Worm (Caenorhabditis elegans): Measurements from ENCODE around the gene sre-2.

sre-2 gene

DNA sequence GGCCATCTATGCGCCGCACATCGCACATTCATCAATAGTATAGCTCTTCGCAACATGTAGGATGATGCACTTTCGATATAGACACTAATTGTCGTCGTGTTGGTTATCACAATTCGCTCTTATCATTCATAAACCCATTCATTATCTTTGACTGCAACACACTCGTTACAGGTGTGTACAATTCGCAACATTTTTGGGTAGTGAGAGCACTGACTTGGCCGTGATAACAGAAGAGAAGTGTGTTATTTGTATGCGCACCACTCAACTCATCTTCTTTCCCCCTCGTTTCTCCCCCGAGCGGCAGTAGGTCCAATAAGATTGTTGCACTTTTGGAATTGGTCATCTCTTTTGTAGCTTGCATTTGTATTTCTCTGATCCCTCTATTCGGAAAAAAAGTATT is 25.3 kb upstream of the sre-2 start:
- peak; percentile 17 for TF ChIP-seq nhr-85 (tag)
- TF ChIP-seq fkh-8 (tag; optimal IDR thresholded peaks at IDR 0.05), result no peak
- peak; percentile 68 for TF ChIP-seq elt-2 (tag; optimal IDR thresholded peaks at IDR 0.05)
- TF ChIP-seq nhr-20 (tag; optimal IDR thresholded peaks at IDR 0.05), result no peak
- no peak for TF ChIP-seq efl-3 (GFP tag; optimal IDR thresholded peaks at IDR 0.05)
- TF ChIP-seq pqm-1 (tag; optimal IDR thresholded peaks at IDR 0.05), result peak; percentile 31
- no peak for TF ChIP-seq ets-5 (GFP tag; IDR thresholded peaks at IDR 0.05)
- TF ChIP-seq sptf-1 (tag; optimal IDR thresholded peaks at IDR 0.05), result no peak
- no peak for TF ChIP-seq lir-3 (tag; optimal IDR thresholded peaks at IDR 0.05; ENCODE audit: poor library complexity)
- TF ChIP-seq F16B12.6 (tag; optimal IDR thresholded peaks at IDR 0.05), result no peak
- TF ChIP-seq nhr-11 (tag; optimal IDR thresholded peaks at IDR 0.05), result no peak
- no peak for TF ChIP-seq vab-15 (tag; optimal IDR thresholded peaks at IDR 0.05)
- TF ChIP-seq rnt-1 (tag; optimal IDR thresholded peaks at IDR 0.05), result no peak
- TF ChIP-seq ceh-82 (tag; optimal IDR thresholded peaks at IDR 0.05), result no peak
- TF ChIP-seq lsy-2 (tag; optimal IDR thresholded peaks at IDR 0.05), result peak in 1 of 2 experiments; percentile 4
- TF ChIP-seq lin-39 (tag; optimal IDR thresholded peaks at IDR 0.05), result no peak
- TF ChIP-seq mab-9 (GFP tag; IDR thresholded peaks at IDR 0.05), result no peak
- no peak for TF ChIP-seq fos-1 (tag; optimal IDR thresholded peaks at IDR 0.05)
- TF ChIP-seq mep-1 (tag; optimal IDR thresholded peaks at IDR 0.05), result no peak
- TF ChIP-seq efl-1 (optimal IDR thresholded peaks at IDR 0.05), result no peak
- no peak for TF ChIP-seq efl-1 (GFP tag; optimal IDR thresholded peaks at IDR 0.05 in 1 of 2)
- TF ChIP-seq mef-2 (tag; optimal IDR thresholded peaks at IDR 0.05), result no peak
- peak in 1 of 2 experiments; percentile 36 for TF ChIP-seq lin-35 (GFP tag; optimal IDR thresholded peaks at IDR 0.05)
- no peak for TF ChIP-seq elt-3 (tag; optimal IDR thresholded peaks at IDR 0.05)
- TF ChIP-seq snpc-4 (tag; optimal IDR thresholded peaks at IDR 0.05), result no peak
- TF ChIP-seq nhr-76 (tag; optimal IDR thresholded peaks at IDR 0.05), result no peak
- no peak for TF ChIP-seq nhr-84 (tag; optimal IDR thresholded peaks at IDR 0.05)
- TF ChIP-seq egl-27 (tag; optimal IDR thresholded peaks at IDR 0.05), result no peak
- TF ChIP-seq C16A3.4 (tag; optimal IDR thresholded peaks at IDR 0.05), result no peak
- no peak for TF ChIP-seq zip-4 (GFP tag; optimal IDR thresholded peaks at IDR 0.05)
- no peak for TF ChIP-seq dsc-1 (tag; optimal IDR thresholded peaks at IDR 0.05)
- TF ChIP-seq lin-13 (GFP tag; optimal IDR thresholded peaks at IDR 0.05), result no peak
- TF ChIP-seq nhr-28 (tag; optimal IDR thresholded peaks at IDR 0.05), result no peak
- no peak for TF ChIP-seq ceh-90 (tag; optimal IDR thresholded peaks at IDR 0.05)
- no peak for TF ChIP-seq ceh-8 (GFP tag; optimal IDR thresholded peaks at IDR 0.05)
- TF ChIP-seq ztf-4 (tag; optimal IDR thresholded peaks at IDR 0.05), result no peak
- no peak for TF ChIP-seq ceh-63 (GFP tag; optimal IDR thresholded peaks at IDR 0.05)
- TF ChIP-seq lin-14 (GFP tag; optimal IDR thresholded peaks at IDR 0.05), result peak; percentile 7

DNA sequence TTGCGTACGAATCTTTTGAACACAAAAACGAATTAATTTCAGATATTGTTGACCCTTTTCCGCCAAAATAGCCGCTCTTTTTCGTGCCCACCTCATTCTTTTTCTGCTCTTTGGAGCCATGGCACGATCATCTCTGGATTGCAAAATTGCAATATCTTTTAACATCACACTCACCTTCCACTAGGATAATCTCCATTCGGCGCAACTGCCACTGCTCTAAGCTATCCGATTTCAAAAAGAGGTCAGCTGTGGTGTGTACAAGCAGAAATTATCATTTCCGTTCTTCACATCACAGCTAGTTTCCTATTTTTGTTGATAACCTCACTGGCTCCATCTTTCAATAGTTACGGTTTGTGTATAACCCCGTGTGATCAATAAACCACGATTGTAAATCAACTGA is 24.7 kb upstream of the sre-2 start:
- no peak for TF ChIP-seq mab-9 (GFP tag; IDR thresholded peaks at IDR 0.05)
- peak; percentile 19 for TF ChIP-seq rnt-1 (tag; optimal IDR thresholded peaks at IDR 0.05)

DNA sequence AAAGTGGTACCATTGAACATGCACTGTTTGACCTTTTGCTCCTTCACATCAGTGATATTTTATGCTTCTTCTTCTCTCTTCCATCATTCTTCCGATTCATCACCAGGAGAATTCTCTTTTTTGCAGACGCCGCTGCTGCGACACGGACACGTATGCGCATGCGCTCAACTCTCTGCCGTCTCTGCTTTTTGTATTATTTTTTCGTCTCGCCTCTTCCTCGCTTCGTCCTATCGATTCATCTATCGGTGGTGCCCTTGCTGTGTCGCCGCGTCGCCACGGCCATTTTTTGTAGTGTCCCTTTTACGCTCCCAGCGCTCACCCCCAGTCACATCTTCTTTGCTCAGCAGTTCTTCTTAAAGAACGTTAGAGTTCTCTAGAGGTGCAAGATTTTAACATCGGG is 24.2 kb upstream of the sre-2 start:
- no peak for TF ChIP-seq C16A3.4 (tag; optimal IDR thresholded peaks at IDR 0.05)
- no peak for TF ChIP-seq isw-1 (GFP tag; IDR thresholded peaks at IDR 0.05)
- peak; percentile 34 for TF ChIP-seq skn-1 (tag; optimal IDR thresholded peaks at IDR 0.05)
- no peak for TF ChIP-seq zip-4 (GFP tag; optimal IDR thresholded peaks at IDR 0.05)
- peak; percentile 57 for TF ChIP-seq mep-1 (tag; optimal IDR thresholded peaks at IDR 0.05)
- TF ChIP-seq unc-130 (tag; optimal IDR thresholded peaks at IDR 0.05), result no peak
- no peak for TF ChIP-seq unc-98 (GFP tag; IDR thresholded peaks at IDR 0.05)
- peak; percentile 40 to 41 for TF ChIP-seq lin-35 (GFP tag; optimal IDR thresholded peaks at IDR 0.05)
- no peak for TF ChIP-seq dpl-1 (GFP tag; optimal IDR thresholded peaks at IDR 0.05)
- no peak for TF ChIP-seq alr-1 (tag; optimal IDR thresholded peaks at IDR 0.05; ENCODE audit: borderline replicate concordance)
- no peak for TF ChIP-seq mef-2 (tag; optimal IDR thresholded peaks at IDR 0.05)
- peak in 1 of 2 experiments; percentile 8 for TF ChIP-seq efl-1 (optimal IDR thresholded peaks at IDR 0.05)
- peak in 1 of 2 experiments; percentile 0 for TF ChIP-seq efl-1 (GFP tag; optimal IDR thresholded peaks at IDR 0.05 in 1 of 2)
- TF ChIP-seq zag-1 (tag; optimal IDR thresholded peaks at IDR 0.05), result no peak
- TF ChIP-seq nhr-237 (tag; optimal IDR thresholded peaks at IDR 0.05), result no peak
- TF ChIP-seq nhr-28 (tag; optimal IDR thresholded peaks at IDR 0.05), result no peak
- TF ChIP-seq lin-13 (GFP tag; optimal IDR thresholded peaks at IDR 0.05), result no peak
- TF ChIP-seq elt-3 (tag; optimal IDR thresholded peaks at IDR 0.05), result no peak
- TF ChIP-seq rnt-1 (tag; optimal IDR thresholded peaks at IDR 0.05), result peak; percentile 52
- no peak for TF ChIP-seq C04F5.9 (tag; optimal IDR thresholded peaks at IDR 0.05)
- TF ChIP-seq fkh-8 (tag; optimal IDR thresholded peaks at IDR 0.05), result peak; percentile 61
- TF ChIP-seq efl-3 (GFP tag; optimal IDR thresholded peaks at IDR 0.05), result no peak
- no peak for TF ChIP-seq pag-3 (tag; optimal IDR thresholded peaks at IDR 0.05; ENCODE audit: borderline replicate concordance, insufficient read depth)
- TF ChIP-seq ceh-88 (GFP tag; IDR thresholded peaks at IDR 0.05), result no peak
- TF ChIP-seq ztf-4 (tag; optimal IDR thresholded peaks at IDR 0.05), result no peak
